Worm (Caenorhabditis elegans) whole organism, mixed stage, embryonic: ENCODE results near the gene Y39G8B.5.

Source experiments
- blmp-1 ChIP-seq: fragments of 150-350 bp; optimal IDR thresholded peaks from 2 replicates; lab custom pipeline; 2014; ENCODE audit warnings: missing biosample characterization, missing genetic modification characterization
- ces-1 ChIP-seq: fragments of 150-350 bp; optimal IDR thresholded peaks from 2 replicates; lab custom pipeline; 2014; ENCODE audit warnings: missing biosample characterization, missing genetic modification reagents, missing genetic modification characterization
- elt-1 ChIP-seq: sonication (generic microtip); optimal IDR thresholded peaks from 2 replicates; lab custom pipeline; 2017; ENCODE audit warnings: missing genetic modification characterization, mild to moderate bottlenecking, missing compliant biosample characterization, antibody characterized with exemption, moderate library complexity, borderline replicate concordance; ENCODE audit not compliant: insufficient read depth
- elt-3 ChIP-seq: fragments of 150-350 bp; optimal IDR thresholded peaks from 2 replicates; lab custom pipeline; 2014; ENCODE audit warnings: missing biosample characterization, missing genetic modification characterization
- lsy-2 ChIP-seq: fragments of 150-350 bp; optimal IDR thresholded peaks from 2 replicates; lab custom pipeline; 2014; ENCODE audit warnings: missing biosample characterization, missing genetic modification characterization
- mab-5 ChIP-seq: fragments of 150-350 bp; optimal IDR thresholded peaks from 2 replicates; lab custom pipeline; 2014; ENCODE audit warnings: missing biosample characterization, missing genetic modification characterization
- mep-1 ChIP-seq: fragments of 150-350 bp; optimal IDR thresholded peaks from 2 replicates; lab custom pipeline; 2017; ENCODE audit warnings: missing biosample characterization, missing genetic modification reagents, missing genetic modification characterization, inconsistent platforms
- nhr-76 ChIP-seq: sonication (generic microtip); optimal IDR thresholded peaks from 2 replicates; lab custom pipeline; 2017; ENCODE audit warnings: missing biosample characterization, missing genetic modification characterization
- pha-4 ChIP-seq: fragments of 150-350 bp; optimal IDR thresholded peaks from 2 replicates; lab custom pipeline; 2018; ENCODE audit warnings: missing biosample characterization, missing genetic modification reagents, missing genetic modification characterization
- snpc-4 ChIP-seq: fragments of 150-350 bp; optimal IDR thresholded peaks from 2 replicates; lab custom pipeline; 2014; ENCODE audit warnings: missing biosample characterization, missing genetic modification characterization
- sptf-1 ChIP-seq: sonication (generic microtip); optimal IDR thresholded peaks from 2 replicates; lab custom pipeline; 2017; ENCODE audit warnings: mild to moderate bottlenecking, missing genetic modification characterization, moderate library complexity, missing compliant biosample characterization
- unc-39 ChIP-seq: fragments of 150-350 bp; optimal IDR thresholded peaks from 2 replicates; lab custom pipeline; 2014; ENCODE audit warnings: missing biosample characterization, missing genetic modification characterization
- unc-62 ChIP-seq: fragments of 150-350 bp; optimal IDR thresholded peaks from 2 replicates; lab custom pipeline; 2014; ENCODE audit warnings: missing biosample characterization, missing genetic modification reagents, missing genetic modification characterization
- ztf-11 ChIP-seq: fragments of 150-350 bp; optimal IDR thresholded peaks from 2 replicates; lab custom pipeline; 2014; ENCODE audit warnings: missing biosample characterization, missing genetic modification characterization

DNA sequence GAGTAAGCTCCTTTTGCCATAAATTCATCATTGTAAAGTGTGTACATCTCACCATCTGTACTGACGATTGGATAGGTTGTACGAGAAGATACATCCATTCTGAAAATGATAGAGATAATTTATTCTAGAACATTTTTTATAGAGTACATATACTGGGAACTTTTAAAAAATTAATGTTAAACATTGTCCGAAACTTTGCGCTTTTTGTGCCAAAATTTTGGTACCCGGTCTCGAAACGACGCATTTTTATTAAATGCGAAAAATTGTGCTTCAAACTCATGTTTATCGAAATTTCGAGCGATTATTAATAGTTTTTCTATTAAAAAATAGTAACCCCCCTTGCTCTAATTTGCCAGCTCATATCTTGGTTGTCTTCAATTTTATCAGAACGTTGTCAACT, at the start of gene Y39G8B.5:
- TF ChIP-seq snpc-4, result no peak
- no peak for TF ChIP-seq ces-1 (GFP tag; lab: Kevin White, UChicago)
- TF ChIP-seq blmp-1 (tag; lab: Kevin White, UChicago), result no peak
- no peak for TF ChIP-seq elt-1
- no peak for TF ChIP-seq nhr-76 (tag; lab: Kevin White, UChicago)
- no peak for TF ChIP-seq pha-4 (tag; lab: Kevin White, UChicago)
- no peak for TF ChIP-seq ztf-11
- TF ChIP-seq lsy-2 (tag; lab: Kevin White, UChicago), result no peak
- no peak for TF ChIP-seq unc-62 (GFP tag; lab: Kevin White, UChicago)
- TF ChIP-seq unc-39, result no peak
- no peak for TF ChIP-seq elt-3 (tag; lab: Kevin White, UChicago)
- TF ChIP-seq sptf-1 (tag; lab: Kevin White, UChicago), result no peak
- no peak for TF ChIP-seq mab-5
- no peak for TF ChIP-seq mep-1
